Worm (Caenorhabditis elegans) whole organism, L4 larva: ENCODE data around the gene cox-6C.

Experiments used
- F10B5.3 ChIP-seq: sonication (generic microtip); optimal IDR thresholded peaks from 2 replicates; lab custom pipeline; 2016; ENCODE audit warnings: mild to moderate bottlenecking, missing genetic modification characterization, missing compliant biosample characterization
- F26F4.8 ChIP-seq: fragments of 200-800 bp; sonication (Bioruptor generic); conservative IDR thresholded peaks from 2 replicates; pipeline ENCODE4 v1.3.6; 2022; ENCODE audit warnings: missing genetic modification characterization, missing compliant biosample characterization
- F37D6.2 ChIP-seq: sonication (generic microtip); optimal IDR thresholded peaks from 2 replicates; lab custom pipeline; 2016; ENCODE audit warnings: mild to moderate bottlenecking, missing genetic modification characterization, missing compliant biosample characterization
- F44E2.7 ChIP-seq: fragments of 200-800 bp; sonication (Bioruptor generic); IDR thresholded peaks from 2 replicates; pipeline ENCODE4 v2.1.2; 2022; ENCODE audit warnings: missing genetic modification characterization, missing compliant biosample characterization
- T20F7.1 ChIP-seq: fragments of 200-800 bp; sonication (Bioruptor generic); optimal IDR thresholded peaks from 2 replicates; lab custom pipeline; 2018; ENCODE audit warnings: mild to moderate bottlenecking, missing genetic modification characterization, missing compliant biosample characterization
- Y105C5A.15 ChIP-seq: fragments of 200-800 bp; sonication (Bioruptor generic); IDR thresholded peaks from 2 replicates; pipeline ENCODE4 v1.3.6; 2022; ENCODE audit warnings: missing genetic modification characterization, missing compliant biosample characterization
- ZK337.2 ChIP-seq: fragments of 200-800 bp; sonication (Bioruptor generic); IDR thresholded peaks from 2 replicates; pipeline ENCODE4 v1.3.6; 2022; ENCODE audit warnings: missing genetic modification reagents, missing genetic modification characterization, missing compliant biosample characterization
- ZK546.5 ChIP-seq, 2 experiments: sonication (generic microtip); optimal IDR thresholded peaks; 2 replicates each; lab custom pipeline; 2017; ENCODE audit warnings: missing biosample characterization in 2 of 2, missing genetic modification characterization in 2 of 2
- aha-1 ChIP-seq: fragments of 150-350 bp; peaks from one replicate; lab custom pipeline; 2014; ENCODE audit warnings: missing biosample characterization, missing genetic modification characterization
- ceh-44 ChIP-seq: fragments of 200-800 bp; sonication (Bioruptor generic); IDR thresholded peaks from 2 replicates; pipeline ENCODE4 v1.3.6; 2022; ENCODE audit warnings: missing genetic modification reagents, missing genetic modification characterization, missing compliant biosample characterization
- ctbp-1 ChIP-seq: fragments of 200-800 bp; sonication (Bioruptor generic); IDR thresholded peaks from 2 replicates; pipeline ENCODE4 v1.3.6; 2022; ENCODE audit warnings: missing genetic modification reagents, missing genetic modification characterization, missing compliant biosample characterization
- daf-16 ChIP-seq, 3 experiments: sonication (generic microtip); optimal IDR thresholded peaks; 2 replicates each; lab custom pipeline; 2016 to 2017; ENCODE audit warnings: missing genetic modification characterization in 3 of 3, missing genetic modification reagents in 3 of 3, mild to moderate bottlenecking in 2 of 3, missing compliant biosample characterization in 2 of 3, missing biosample characterization in 1 of 3, moderate library complexity in 1 of 3
- daf-19 ChIP-seq: fragments of 200-800 bp; sonication (Bioruptor generic); conservative IDR thresholded peaks from 2 replicates; pipeline ENCODE4 v1.3.6; 2022; ENCODE audit warnings: missing genetic modification characterization, missing compliant biosample characterization
- dmd-9 ChIP-seq: fragments of 200-800 bp; sonication (Bioruptor generic); IDR thresholded peaks from 2 replicates; pipeline ENCODE4 v1.3.6; 2022; ENCODE audit warnings: missing genetic modification reagents, missing genetic modification characterization, missing compliant biosample characterization
- dpl-1 ChIP-seq: fragments of 150-350 bp; optimal IDR thresholded peaks from 2 replicates; lab custom pipeline; 2014; ENCODE audit warnings: missing biosample characterization, missing genetic modification reagents, missing genetic modification characterization
- dve-1 ChIP-seq: sonication (generic microtip); optimal IDR thresholded peaks from 2 replicates; lab custom pipeline; 2017; ENCODE audit warnings: antibody characterized with exemption, mild to moderate bottlenecking, missing genetic modification characterization, missing compliant biosample characterization; ENCODE audit not compliant: insufficient read depth
- fkh-10 ChIP-seq: fragments of 150-350 bp; optimal IDR thresholded peaks from 2 replicates; lab custom pipeline; 2014; ENCODE audit warnings: missing biosample characterization, missing genetic modification reagents, missing genetic modification characterization
- hif-1 ChIP-seq, 2 experiments: sonication (generic microtip); optimal IDR thresholded peaks; 2 replicates each; lab custom pipeline; 2016 to 2017; ENCODE audit warnings: missing compliant biosample characterization in 2 of 2, missing genetic modification characterization in 2 of 2, missing genetic modification reagents in 2 of 2, missing genotype in 2 of 2, mild to moderate bottlenecking in 1 of 2
- hlh-11 ChIP-seq: fragments of 200-800 bp; sonication (Bioruptor generic); optimal IDR thresholded peaks from 2 replicates; lab custom pipeline; 2018; ENCODE audit warnings: mild to moderate bottlenecking, missing genetic modification characterization, missing compliant biosample characterization
- hlh-30 ChIP-seq: sonication (generic microtip); optimal IDR thresholded peaks from 2 replicates; lab custom pipeline; 2017; ENCODE audit warnings: antibody characterized with exemption, mild to moderate bottlenecking, missing genetic modification characterization, missing compliant biosample characterization; ENCODE audit not compliant: insufficient read depth
- hmg-1.1 ChIP-seq: fragments of 200-800 bp; sonication (Bioruptor generic); IDR thresholded peaks from 2 replicates; pipeline ENCODE4 v1.3.6; 2022; ENCODE audit warnings: missing genetic modification reagents, missing genetic modification characterization, missing compliant biosample characterization
- jun-1 ChIP-seq: fragments of 150-350 bp; optimal IDR thresholded peaks from 2 replicates; lab custom pipeline; 2014; ENCODE audit warnings: missing biosample characterization, missing genetic modification reagents, missing genetic modification characterization
- lin-13 ChIP-seq: fragments of 150-350 bp; optimal IDR thresholded peaks from 2 replicates; lab custom pipeline; 2014; ENCODE audit warnings: missing biosample characterization, missing genetic modification reagents, missing genetic modification characterization
- lin-15B ChIP-seq: fragments of 150-350 bp; sonication (generic microtip); optimal IDR thresholded peaks from 3 replicates; lab custom pipeline; 2014; ENCODE audit warnings: missing biosample characterization, missing genetic modification characterization
- lin-38 ChIP-seq: fragments of 200-800 bp; sonication (Bioruptor generic); IDR thresholded peaks from 2 replicates; pipeline ENCODE4 v1.3.6; 2022; ENCODE audit warnings: missing genetic modification reagents, missing genetic modification characterization, missing compliant biosample characterization
- lsy-2 ChIP-seq, 2 experiments: fragments of 150-350 bp in 1 of 2; sonication (generic microtip) in 1 of 2; optimal IDR thresholded peaks; 2 replicates each; lab custom pipeline; 2014 to 2017; ENCODE audit warnings: missing biosample characterization in 2 of 2, missing genetic modification characterization in 2 of 2
- madf-9 ChIP-seq: fragments of 200-800 bp; sonication (Bioruptor generic); conservative IDR thresholded peaks from 2 replicates; pipeline ENCODE4 v1.3.6; 2022; ENCODE audit warnings: missing genetic modification reagents, missing genetic modification characterization, missing compliant biosample characterization
- mdl-1 ChIP-seq, 2 experiments: fragments of 150-350 bp in 1 of 2; sonication (generic microtip) in 1 of 2; optimal IDR thresholded peaks; 2 replicates each; lab custom pipeline; 2014 to 2017; ENCODE audit warnings: missing biosample characterization in 2 of 2, missing genetic modification characterization in 2 of 2
- mep-1 ChIP-seq: fragments of 150-350 bp; sonication (generic microtip); optimal IDR thresholded peaks from 3 replicates; lab custom pipeline; 2014; ENCODE audit warnings: missing biosample characterization, missing genetic modification characterization
- mes-2 ChIP-seq: sonication (generic microtip); optimal IDR thresholded peaks from 2 replicates; lab custom pipeline; 2016; ENCODE audit warnings: missing genotype, mild to moderate bottlenecking, missing genetic modification characterization, missing compliant biosample characterization; ENCODE audit not compliant: poor library complexity, severe bottlenecking
- mxl-3 ChIP-seq: fragments of 200-800 bp; sonication (Bioruptor generic); optimal IDR thresholded peaks from 2 replicates; lab custom pipeline; 2018; ENCODE audit warnings: mild to moderate bottlenecking, missing genetic modification characterization, missing compliant biosample characterization
- nhr-102 ChIP-seq: sonication (generic microtip); optimal IDR thresholded peaks from 2 replicates; lab custom pipeline; 2016; ENCODE audit warnings: mild to moderate bottlenecking, missing genetic modification characterization, moderate library complexity, missing compliant biosample characterization
- nhr-111 ChIP-seq: fragments of 200-800 bp; sonication (Bioruptor generic); optimal IDR thresholded peaks from 2 replicates; lab custom pipeline; 2018; ENCODE audit warnings: mild to moderate bottlenecking, missing genetic modification characterization, missing compliant biosample characterization
- nhr-25 ChIP-seq: sonication (generic microtip); optimal IDR thresholded peaks from 2 replicates; lab custom pipeline; 2017; ENCODE audit warnings: missing genetic modification characterization, mild to moderate bottlenecking, missing compliant biosample characterization, antibody characterized with exemption, moderate library complexity, borderline replicate concordance; ENCODE audit not compliant: insufficient read depth
- nhr-28 ChIP-seq: fragments of 150-350 bp; optimal IDR thresholded peaks from 2 replicates; lab custom pipeline; 2014; ENCODE audit warnings: missing biosample characterization, missing genetic modification characterization
- nhr-42 ChIP-seq: fragments of 200-800 bp; sonication (Bioruptor generic); IDR thresholded peaks from 2 replicates; pipeline ENCODE4 v1.3.6; 2022; ENCODE audit warnings: missing genetic modification characterization, missing compliant biosample characterization
- nhr-48 ChIP-seq: sonication (generic microtip); optimal IDR thresholded peaks from 2 replicates; lab custom pipeline; 2016; ENCODE audit warnings: mild to moderate bottlenecking, missing genetic modification characterization, missing compliant biosample characterization
- nhr-77 ChIP-seq: fragments of 150-350 bp; optimal IDR thresholded peaks from 2 replicates; lab custom pipeline; 2014; ENCODE audit warnings: missing biosample characterization, missing genetic modification characterization
- rbr-2 ChIP-seq: sonication (generic microtip); optimal IDR thresholded peaks from 2 replicates; lab custom pipeline; 2016; ENCODE audit warnings: missing genotype, missing genetic modification characterization, missing compliant biosample characterization
- set-16 ChIP-seq: fragments of 200-800 bp; sonication (Bioruptor generic); IDR thresholded peaks from 2 replicates; pipeline ENCODE4 v1.3.6; 2022; ENCODE audit warnings: missing genetic modification reagents, missing genetic modification characterization, missing compliant biosample characterization
- unc-130 ChIP-seq: sonication (generic microtip); optimal IDR thresholded peaks from 2 replicates; lab custom pipeline; 2016; ENCODE audit warnings: missing genetic modification reagents, missing genetic modification characterization, missing compliant biosample characterization

Gene cox-6C

ce11 chrIV:125881-126781 is at the start of gene cox-6C, which contains the start of gene grld-1:
Gene cox-6C (plus strand): TSS chrIV:126731.
Gene grld-1 (minus strand): TSS chrIV:125931.
- peak in 1 of 2 experiments; percentile 26 for TF ChIP-seq mdl-1 (tag; optimal IDR thresholded peaks at IDR 0.05; lab: Kevin White, UChicago)
- no peak for TF ChIP-seq nhr-25
- no peak for TF ChIP-seq lin-15B (tag; lab: Kevin White, UChicago)
- peak; percentile 54 for TF ChIP-seq hlh-30 (tag; lab: Kevin White, UChicago)
- TF ChIP-seq dve-1 (tag; lab: Kevin White, UChicago), result peak; percentile 29
- TF ChIP-seq F10B5.3 (tag; lab: Kevin White, UChicago), result no peak
- TF ChIP-seq madf-9, result no peak
- TF ChIP-seq lsy-2 (tag; optimal IDR thresholded peaks at IDR 0.05; lab: Kevin White, UChicago), result peak; percentile 82 to 97
- TF ChIP-seq hif-1 (tag; optimal IDR thresholded peaks at IDR 0.05; lab: Kevin White, UChicago), result peak in 1 of 2 experiments; percentile 85
- no peak for TF ChIP-seq ZK337.2
- no peak for TF ChIP-seq ceh-44 (GFP tag; lab: Robert Waterston, UW)
- TF ChIP-seq nhr-111, result no peak
- peak; percentile 32 for TF ChIP-seq F37D6.2 (tag; lab: Kevin White, UChicago)
- peak; percentile 49 for TF ChIP-seq nhr-77 (tag; lab: Kevin White, UChicago)
- no peak for TF ChIP-seq jun-1 (tag; lab: Kevin White, UChicago)
- TF ChIP-seq nhr-28 (tag; lab: Kevin White, UChicago), result peak; percentile 37
- TF ChIP-seq lin-38, result peak; percentile 64
- peak; percentile 49 for TF ChIP-seq rbr-2 (tag; lab: Kevin White, UChicago)
- peak; percentile 23 for TF ChIP-seq fkh-10 (GFP tag; lab: Kevin White, UChicago)
- no peak for TF ChIP-seq Y105C5A.15 (GFP tag; lab: Robert Waterston, UW)
- peak; percentile 61 for TF ChIP-seq aha-1 (tag; lab: Kevin White, UChicago)
- no peak for TF ChIP-seq daf-16 (GFP tag; optimal IDR thresholded peaks at IDR 0.05; lab: Kevin White, UChicago)
- peak; percentile 65 for TF ChIP-seq daf-16 (tag; optimal IDR thresholded peaks at IDR 0.05; lab: Kevin White, UChicago)
- TF ChIP-seq nhr-42 (GFP tag; lab: Robert Waterston, UW), result no peak
- TF ChIP-seq mes-2, result peak; percentile 73
- no peak for TF ChIP-seq dmd-9 (GFP tag; lab: Robert Waterston, UW)
- no peak for TF ChIP-seq daf-19
- TF ChIP-seq unc-130 (GFP tag; lab: Kevin White, UChicago), result peak; percentile 40
- TF ChIP-seq hlh-11 (tag; lab: Kevin White, UChicago), result peak; percentile 54
- no peak for TF ChIP-seq F44E2.7
- TF ChIP-seq F26F4.8 (GFP tag; lab: Robert Waterston, UW), result no peak
- TF ChIP-seq hmg-1.1 (GFP tag; lab: Robert Waterston, UW), result peak; percentile 43
- TF ChIP-seq mep-1, result peak; percentile 65
- TF ChIP-seq T20F7.1 (GFP tag; lab: Kevin White, UChicago), result peak; percentile 98
- peak; percentile 45 for TF ChIP-seq dpl-1
- no peak for TF ChIP-seq ZK546.5 (tag; optimal IDR thresholded peaks at IDR 0.05; lab: Kevin White, UChicago)
- no peak for TF ChIP-seq set-16
- TF ChIP-seq ctbp-1 (GFP tag; lab: Robert Waterston, UW), result no peak
- TF ChIP-seq nhr-48 (tag; lab: Kevin White, UChicago), result no peak
- TF ChIP-seq mxl-3, result no peak
- TF ChIP-seq nhr-102 (tag; lab: Kevin White, UChicago), result no peak
- TF ChIP-seq lin-13 (GFP tag; lab: Kevin White, UChicago), result peak; percentile 20
- TF ChIP-seq, all 104 proteins: peak for 21
